Fruit fly (Drosophila melanogaster) whole organism, embryonic: ENCODE measurements around the gene Tet.

Source experiments
- ATbp ChIP-seq: fragments of 200-800 bp; sonication (Bioruptor generic); optimal IDR thresholded peaks from 2 replicates; lab custom pipeline; 2017; ENCODE audit warnings: missing biosample characterization, mild to moderate bottlenecking, missing genetic modification characterization, missing genetic modification reagents
- Antp ChIP-seq: fragments of 200-800 bp; sonication (Bioruptor generic); optimal IDR thresholded peaks from 3 replicates; lab custom pipeline; 2016; ENCODE audit warnings: missing biosample characterization, missing genetic modification characterization
- Atf-2 ChIP-seq: fragments of 200-800 bp; sonication (Bioruptor generic); optimal IDR thresholded peaks from 2 replicates; lab custom pipeline; 2016; ENCODE audit warnings: missing biosample characterization, missing genetic modification characterization
- CG13775 ChIP-seq: fragments of 200-800 bp; sonication (Bioruptor generic); optimal IDR thresholded peaks from 3 replicates; lab custom pipeline; 2017; ENCODE audit warnings: missing biosample characterization, mild to moderate bottlenecking, missing genetic modification characterization
- CG14014 ChIP-seq: fragments of 200-800 bp; sonication (Bioruptor generic); IDR thresholded peaks from 2 replicates; pipeline ENCODE4 v1.3.6; 2022; ENCODE audit warnings: missing biosample characterization, missing genetic modification characterization
- CG14667 ChIP-seq: fragments of 200-800 bp; sonication (Bioruptor generic); IDR thresholded peaks from 2 replicates; pipeline ENCODE4 v1.3.6; 2022; ENCODE audit warnings: missing biosample characterization, missing genetic modification characterization
- CG1602 ChIP-seq: fragments of 200-800 bp; sonication (Bioruptor generic); optimal IDR thresholded peaks from 3 replicates; lab custom pipeline; 2016; ENCODE audit warnings: missing biosample characterization, missing genetic modification characterization
- CG16779 ChIP-seq: fragments of 200-800 bp; sonication (Bioruptor generic); IDR thresholded peaks from 2 replicates; pipeline ENCODE4 v1.3.6; 2022; ENCODE audit warnings: missing biosample characterization, missing genetic modification characterization
- CG17802 ChIP-seq: fragments of 200-800 bp; sonication (Bioruptor generic); optimal IDR thresholded peaks from 2 replicates; lab custom pipeline; 2018; ENCODE audit warnings: missing biosample characterization, mild to moderate bottlenecking, missing genetic modification characterization, moderate library complexity
- CG17912 ChIP-seq: fragments of 200-800 bp; sonication (Bioruptor generic); optimal IDR thresholded peaks from 2 replicates; lab custom pipeline; 2018; ENCODE audit warnings: missing biosample characterization, mild to moderate bottlenecking, missing genetic modification characterization
- CG18619 ChIP-seq: fragments of 200-800 bp; sonication (Bioruptor generic); optimal IDR thresholded peaks from 3 replicates; lab custom pipeline; 2017; ENCODE audit warnings: missing biosample characterization, mild to moderate bottlenecking, missing genetic modification characterization
- CG31441 ChIP-seq: fragments of 200-800 bp; sonication (Bioruptor generic); IDR thresholded peaks from 2 replicates; pipeline ENCODE4 v1.3.6; 2022; ENCODE audit warnings: missing biosample characterization, missing genetic modification characterization
- CG32767 ChIP-seq: fragments of 200-800 bp; sonication (Bioruptor generic); IDR thresholded peaks from 2 replicates; pipeline ENCODE4 v1.3.6; 2022; ENCODE audit warnings: missing biosample characterization, missing genetic modification characterization
- CG3995 ChIP-seq: fragments of 200-800 bp; sonication (Bioruptor generic); optimal IDR thresholded peaks from 3 replicates; lab custom pipeline; 2016; ENCODE audit warnings: missing biosample characterization, missing genetic modification characterization
- CG4707 ChIP-seq: fragments of 200-800 bp; sonication (Bioruptor generic); optimal IDR thresholded peaks from 2 replicates; lab custom pipeline; 2018; ENCODE audit warnings: missing biosample characterization, mild to moderate bottlenecking, missing genetic modification characterization, moderate library complexity
- CG5953 ChIP-seq: fragments of 200-800 bp; sonication (Bioruptor generic); IDR thresholded peaks from 2 replicates; pipeline ENCODE4 v1.3.6; 2022; ENCODE audit warnings: missing biosample characterization, missing genetic modification characterization
- CG7987 ChIP-seq: fragments of 200-800 bp; sonication (Bioruptor generic); optimal IDR thresholded peaks from 2 replicates; lab custom pipeline; 2018; ENCODE audit warnings: missing biosample characterization, mild to moderate bottlenecking, missing genetic modification characterization, moderate library complexity
- CG8290 ChIP-seq, 3 experiments: fragments of 200-800 bp; sonication (Bioruptor generic); optimal IDR thresholded peaks; 2 replicates each; lab custom pipeline; 2016 to 2019; ENCODE audit warnings: missing biosample characterization in 3 of 3, missing genetic modification characterization in 3 of 3, mild to moderate bottlenecking in 2 of 3, moderate library complexity in 1 of 3
- CG8388 ChIP-seq: fragments of 200-800 bp; sonication (Bioruptor generic); optimal IDR thresholded peaks from 2 replicates; lab custom pipeline; 2019; ENCODE audit warnings: missing biosample characterization, mild to moderate bottlenecking, missing genetic modification characterization, moderate library complexity
- CG9797 ChIP-seq: fragments of 200-800 bp; sonication (Bioruptor generic); optimal IDR thresholded peaks from 3 replicates; lab custom pipeline; 2018; ENCODE audit warnings: missing biosample characterization, mild to moderate bottlenecking, missing genetic modification characterization
- Camta ChIP-seq: fragments of 200-800 bp; sonication (Bioruptor generic); optimal IDR thresholded peaks from 2 replicates; lab custom pipeline; 2016; ENCODE audit warnings: missing biosample characterization, missing genetic modification characterization
- Dfd ChIP-seq, 2 experiments: fragments of >200 bp; optimal IDR thresholded peaks; 2 replicates each; lab custom pipeline; 2017; ENCODE audit warnings: missing biosample characterization in 2 of 2, missing genetic modification characterization in 2 of 2
- Ets65A ChIP-seq: fragments of 200-800 bp; sonication (Bioruptor generic); peaks from one replicate; lab custom pipeline; 2016; ENCODE audit warnings: missing biosample characterization, missing genetic modification characterization
- Gsc ChIP-seq: fragments of 200-800 bp; sonication (Bioruptor generic); IDR thresholded peaks from 2 replicates; pipeline ENCODE4 v1.3.6; 2022; ENCODE audit warnings: missing biosample characterization, missing genetic modification characterization
- HmgD ChIP-seq: fragments of 200-800 bp; sonication (Bioruptor generic); optimal IDR thresholded peaks from 3 replicates; lab custom pipeline; 2016; ENCODE audit warnings: missing biosample characterization, missing genetic modification characterization
- Hr39 ChIP-seq: fragments of >200 bp; optimal IDR thresholded peaks from 2 replicates; lab custom pipeline; 2017
- NC2α ChIP-seq: fragments of 200-800 bp; sonication (Bioruptor generic); optimal IDR thresholded peaks from 2 replicates; lab custom pipeline; 2016; ENCODE audit warnings: missing biosample characterization, missing genetic modification characterization
- Pdp1 ChIP-seq, 2 experiments: fragments of 200-800 bp; sonication (Bioruptor generic); optimal IDR thresholded peaks; 3 replicates each; lab custom pipeline; 2016; ENCODE audit warnings: missing biosample characterization in 2 of 2, missing genetic modification characterization in 2 of 2, mild to moderate bottlenecking in 1 of 2, moderate library complexity in 1 of 2
- Ravus ChIP-seq: fragments of 200-800 bp; sonication (Bioruptor generic); IDR thresholded peaks from 2 replicates; pipeline ENCODE4 v1.3.6; 2022; ENCODE audit warnings: missing biosample characterization, missing genetic modification characterization
- Trl ChIP-seq, 3 experiments: fragments of >200 bp in 2 of 3; fragments of 200-800 bp in 1 of 3; sonication (Bioruptor generic) in 1 of 3; optimal IDR thresholded peaks; 2 replicates in 1 of 3; 3 replicates in 2 of 3; lab custom pipeline; 2016 to 2017; ENCODE audit warnings: missing biosample characterization in 1 of 3, missing genetic modification characterization in 1 of 3
- Vsx1 ChIP-seq: fragments of 200-800 bp; sonication (Bioruptor generic); optimal IDR thresholded peaks from 2 replicates; lab custom pipeline; 2017; ENCODE audit warnings: missing biosample characterization, mild to moderate bottlenecking, missing genetic modification characterization, missing genetic modification reagents
- Xrp1 ChIP-seq: fragments of 200-800 bp; sonication (Bioruptor generic); IDR thresholded peaks from 2 replicates; pipeline ENCODE4 v1.3.6; 2022; ENCODE audit warnings: missing biosample characterization, missing genetic modification characterization
- bbx ChIP-seq: fragments of 200-800 bp; sonication (Bioruptor generic); IDR thresholded peaks from 2 replicates; pipeline ENCODE4 v1.3.6; 2022; ENCODE audit warnings: missing biosample characterization, missing genetic modification characterization; ENCODE audit not compliant: partially characterized antibody
- chinmo ChIP-seq: fragments of 200-800 bp; sonication (Bioruptor generic); IDR thresholded peaks from 4 replicates; pipeline ENCODE4 v1.3.6; 2022; ENCODE audit warnings: missing biosample characterization, missing genetic modification characterization; ENCODE audit not compliant: partially characterized antibody
- corto ChIP-seq: fragments of 200-800 bp; sonication (Bioruptor generic); optimal IDR thresholded peaks from 2 replicates; lab custom pipeline; 2016; ENCODE audit warnings: missing biosample characterization, mild to moderate bottlenecking, missing genetic modification characterization, moderate library complexity
- dimm ChIP-seq: fragments of 200-800 bp; sonication (Bioruptor generic); IDR thresholded peaks from 2 replicates; pipeline ENCODE4 v1.3.6; 2022; ENCODE audit warnings: missing biosample characterization, missing genetic modification characterization
- emc ChIP-seq: fragments of 200-800 bp; sonication (Bioruptor generic); optimal IDR thresholded peaks from 2 replicates; lab custom pipeline; 2016; ENCODE audit warnings: missing biosample characterization, missing genetic modification characterization
- ems ChIP-seq: fragments of 200-800 bp; sonication (Bioruptor generic); optimal IDR thresholded peaks from 3 replicates; lab custom pipeline; 2016; ENCODE audit warnings: missing biosample characterization, missing genetic modification characterization
- fd102C ChIP-seq: fragments of 200-800 bp; sonication (Bioruptor generic); optimal IDR thresholded peaks from 2 replicates; lab custom pipeline; 2018; ENCODE audit warnings: missing biosample characterization, mild to moderate bottlenecking, missing genetic modification characterization, moderate library complexity
- ftz-f1 ChIP-seq: fragments of 200-800 bp; sonication (Bioruptor generic); optimal IDR thresholded peaks from 2 replicates; lab custom pipeline; 2016; ENCODE audit warnings: missing biosample characterization, missing genetic modification characterization
- h ChIP-seq: fragments of >200 bp; optimal IDR thresholded peaks from 2 replicates; lab custom pipeline; 2017
- knrl ChIP-seq: fragments of 200-800 bp; sonication (Bioruptor generic); IDR thresholded peaks from 3 replicates; pipeline ENCODE4 v1.3.6; 2022; ENCODE audit warnings: missing biosample characterization, missing genetic modification characterization; ENCODE audit not compliant: partially characterized antibody
- scrt ChIP-seq: fragments of 200-800 bp; sonication (Bioruptor generic); optimal IDR thresholded peaks from 2 replicates; lab custom pipeline; 2018; ENCODE audit warnings: missing biosample characterization, mild to moderate bottlenecking, missing genetic modification characterization, moderate library complexity
- seq ChIP-seq: fragments of 200-800 bp; sonication (Bioruptor generic); IDR thresholded peaks from 2 replicates; pipeline ENCODE4 v1.3.6; 2022; ENCODE audit warnings: missing biosample characterization, missing genetic modification characterization
- tap ChIP-seq: fragments of 200-800 bp; optimal IDR thresholded peaks from 3 replicates; lab custom pipeline; 2019; ENCODE audit warnings: missing biosample characterization, mild to moderate bottlenecking, missing genetic modification characterization, moderate library complexity
- tio ChIP-seq: fragments of 200-800 bp; sonication (Bioruptor generic); optimal IDR thresholded peaks from 2 replicates; lab custom pipeline; 2017; ENCODE audit warnings: missing biosample characterization, missing genetic modification characterization, inconsistent platforms
- trem ChIP-seq: fragments of 200-800 bp; optimal IDR thresholded peaks from 3 replicates; lab custom pipeline; 2019; ENCODE audit warnings: missing biosample characterization, mild to moderate bottlenecking, missing genetic modification characterization, moderate library complexity
- unpg ChIP-seq: fragments of 200-800 bp; sonication (Bioruptor generic); optimal IDR thresholded peaks from 3 replicates; lab custom pipeline; 2018; ENCODE audit warnings: missing biosample characterization, mild to moderate bottlenecking, missing genetic modification characterization, moderate library complexity
- z ChIP-seq: fragments of 200-800 bp; sonication (Bioruptor generic); IDR thresholded peaks from 3 replicates; pipeline ENCODE4 v1.3.6; 2022; ENCODE audit warnings: missing biosample characterization, missing genetic modification characterization

The Tet gene

dm6 chr3L:2766269-2767088 lies 112.5 kb downstream of the Tet start, which contains the start of the genes Mrtf and Non2 (continued):
- TF ChIP-seq CG14667 = no peak
- TF ChIP-seq CG8290 (GFP tag; optimal IDR thresholded peaks at IDR 0.05; lab: Kevin White, UChicago) = no peak
- TF ChIP-seq CG8290 (tag; optimal IDR thresholded peaks at IDR 0.05; lab: Kevin White, UChicago) = peak in 1 of 2 experiments; percentile 28
- no peak for TF ChIP-seq z
- TF ChIP-seq tio (GFP tag; lab: Kevin White, UChicago) = no peak
- peak; percentile 23; the same call in 1 of the 2 replicates for TF ChIP-seq CG5953 (GFP tag; lab: Robert Waterston, UW)
- peak; percentile 4 for TF ChIP-seq CG3995 (GFP tag; lab: Kevin White, UChicago)
- 0 out of 2 replicates have a peak, but pooled peaks have one; percentile 28 for TF ChIP-seq CG32767 (GFP tag; lab: Robert Waterston, UW)
- TF ChIP-seq Atf-2 = peak; percentile 52
- TF ChIP-seq Ets65A = peak; percentile 96
- peak; percentile 35 for TF ChIP-seq emc
- TF ChIP-seq chinmo (GFP tag; lab: Robert Waterston, UW) = peak; percentile 75; the same call in 1 of the 4 replicates
- no peak for TF ChIP-seq Trl (optimal IDR thresholded peaks at IDR 0.05; lab: Kevin White, UChicago)
- peak; percentile 55 for TF ChIP-seq Trl (GFP tag; optimal IDR thresholded peaks at IDR 0.05; lab: Kevin White, UChicago)
- TF ChIP-seq bbx (GFP tag; lab: Robert Waterston, UW) = peak; percentile 79
- TF ChIP-seq CG1602 (GFP tag; lab: Kevin White, UChicago) = peak; percentile 69
- TF ChIP-seq knrl (GFP tag; lab: Robert Waterston, UW) = peak; percentile 83; the same call in 2 of the 3 replicates
- TF ChIP-seq tap (tag; lab: Kevin White, UChicago) = no peak
- no peak for TF ChIP-seq Gsc (GFP tag; lab: Robert Waterston, UW)
- no peak for TF ChIP-seq HmgD (GFP tag; lab: Kevin White, UChicago)
- TF ChIP-seq dimm (GFP tag; lab: Robert Waterston, UW) = no peak
- TF ChIP-seq CG8388 (GFP tag; lab: Kevin White, UChicago) = peak; percentile 17
- TF ChIP-seq corto (GFP tag; lab: Kevin White, UChicago) = no peak
- TF ChIP-seq ems (GFP tag; lab: Kevin White, UChicago) = peak; percentile 50
- peak; percentile 73 for TF ChIP-seq CG13775
- TF ChIP-seq CG18619 (GFP tag; lab: Kevin White, UChicago) = peak; percentile 71
- peak; percentile 44 for TF ChIP-seq trem
- TF ChIP-seq CG16779 (GFP tag; lab: Robert Waterston, UW) = 0 out of 2 replicates have a peak, but pooled peaks have one; percentile 5
- peak; percentile 64 for TF ChIP-seq CG14014 (GFP tag; lab: Robert Waterston, UW)
- TF ChIP-seq ftz-f1 (GFP tag; lab: Kevin White, UChicago) = no peak
- peak; percentile 37; the same call in 1 of the 2 replicates for TF ChIP-seq Xrp1 (GFP tag; lab: Robert Waterston, UW)
- no peak for TF ChIP-seq seq (GFP tag; lab: Robert Waterston, UW)
- TF ChIP-seq Antp (GFP tag; lab: Kevin White, UChicago) = peak; percentile 61
- no peak for TF ChIP-seq CG17802
- no peak for TF ChIP-seq Dfd (GFP tag; optimal IDR thresholded peaks at IDR 0.05; lab: Kevin White, UChicago)
- TF ChIP-seq Ravus (GFP tag; lab: Robert Waterston, UW) = no peak
- peak; percentile 49 to 76 for TF ChIP-seq Pdp1 (GFP tag; optimal IDR thresholded peaks at IDR 0.05; lab: Kevin White, UChicago)
- TF ChIP-seq CG17912 (GFP tag; lab: Kevin White, UChicago) = no peak
- TF ChIP-seq unpg (GFP tag; lab: Kevin White, UChicago) = peak; percentile 25
- TF ChIP-seq NC2α = no peak
- no peak for TF ChIP-seq CG4707 (GFP tag; lab: Kevin White, UChicago)
- TF ChIP-seq Hr39 (lab: Kevin White, UChicago) = no peak
- TF ChIP-seq CG7987 (GFP tag; lab: Kevin White, UChicago) = no peak
- TF ChIP-seq scrt (GFP tag; lab: Kevin White, UChicago) = peak; percentile 43
- TF ChIP-seq Camta = peak; percentile 47
- TF ChIP-seq CG9797 (GFP tag; lab: Kevin White, UChicago) = no peak
- no peak for TF ChIP-seq h (lab: Kevin White, UChicago)
- no peak for TF ChIP-seq fd102C
- peak; percentile 9 for TF ChIP-seq ATbp (GFP tag; lab: Kevin White, UChicago)
- TF ChIP-seq Vsx1 (GFP tag; lab: Kevin White, UChicago) = no peak
- peak; percentile 54 for TF ChIP-seq CG31441 (GFP tag; lab: Robert Waterston, UW)
